Fruit fly (Drosophila melanogaster): ENCODE data around the gene Pxn.

Pxn gene

dm6 chr3L:2584827-2585226, 45.0 kb downstream of the Pxn start:
- TF ChIP-seq CG1621 (tag; optimal IDR thresholded peaks at IDR 0.05) (no peak), CG6854 (GFP tag; optimal IDR thresholded peaks at IDR 0.05) (peak; percentile 31), fkh (GFP tag; optimal IDR thresholded peaks at IDR 0.05) (no peak), Ets96B (tag; optimal IDR thresholded peaks at IDR 0.05) (no peak)

dm6 chr3L:2584119-2584805, 45.6 kb downstream of the Pxn start:
- TF ChIP-seq Hr38 (GFP tag; optimal IDR thresholded peaks at IDR 0.05) (no peak), ss (GFP tag; optimal IDR thresholded peaks at IDR 0.05) (peak; percentile 68 to 80), pdm3 (GFP tag; optimal IDR thresholded peaks at IDR 0.05) (peak; percentile 85), spab (GFP tag; optimal IDR thresholded peaks at IDR 0.05) (peak; percentile 81), dsx (GFP tag; optimal IDR thresholded peaks at IDR 0.05; ENCODE audit: poor library complexity, severe bottlenecking) (peak; percentile 69), acj6 (GFP tag; optimal IDR thresholded peaks at IDR 0.05) (peak; percentile 75), Met (GFP tag; optimal IDR thresholded peaks at IDR 0.05) (peak; percentile 61), fd59A (GFP tag; optimal IDR thresholded peaks at IDR 0.05) (peak; percentile 84), dac (GFP tag; optimal IDR thresholded peaks at IDR 0.05) (peak; percentile 69), topi (GFP tag; optimal IDR thresholded peaks at IDR 0.05) (peak; percentile 57), cyc (GFP tag; optimal IDR thresholded peaks at IDR 0.05) (peak; percentile 47), Ets96B (tag; optimal IDR thresholded peaks at IDR 0.05) (peak; percentile 85), eg (GFP tag; IDR thresholded peaks at IDR 0.05) (peak; percentile 72), CG11294 (GFP tag; IDR thresholded peaks at IDR 0.05) (peak; percentile 64; the same call in 1 of the 2 replicates), CG4318 (GFP tag; optimal IDR thresholded peaks at IDR 0.05) (peak; percentile 85), CG8632 (GFP tag; optimal IDR thresholded peaks at IDR 0.05) (peak; percentile 67), Sox14 (GFP tag; optimal IDR thresholded peaks at IDR 0.05) (peak; percentile 83), lz (GFP tag; optimal IDR thresholded peaks at IDR 0.05) (peak; percentile 59), CG7368 (GFP tag; optimal IDR thresholded peaks at IDR 0.05) (peak; percentile 41), achi (GFP tag; optimal IDR thresholded peaks at IDR 0.05) (peak; percentile 80), Blimp-1 (GFP tag; optimal IDR thresholded peaks at IDR 0.05) (peak; percentile 21), Ets21C (GFP tag; optimal IDR thresholded peaks at IDR 0.05) (peak; percentile 7), Eip75B (GFP tag; optimal IDR thresholded peaks at IDR 0.05) (peak; percentile 78), Gug (GFP tag; IDR thresholded peaks at IDR 0.05) (peak; percentile 71), Smox (GFP tag; optimal IDR thresholded peaks at IDR 0.05) (peak; percentile 52), Eip93F (GFP tag; optimal IDR thresholded peaks at IDR 0.05) (no peak), CG10631 (GFP tag; optimal IDR thresholded peaks at IDR 0.05) (peak; percentile 83), CG32006 (GFP tag; optimal IDR thresholded peaks at IDR 0.05) (peak; percentile 95), CG6854 (GFP tag; optimal IDR thresholded peaks at IDR 0.05) (no peak), CG11762 (GFP tag; optimal IDR thresholded peaks at IDR 0.05; ENCODE audit: insufficient read depth) (peak; percentile 72), Hr4 (GFP tag; optimal IDR thresholded peaks at IDR 0.05) (peak; percentile 90), CG8319 (GFP tag; optimal IDR thresholded peaks at IDR 0.05) (peak; percentile 43), Sox102F (GFP tag; optimal IDR thresholded peaks at IDR 0.05) (peak; percentile 22), Lpt (GFP tag; optimal IDR thresholded peaks at IDR 0.05) (peak; percentile 66), CG6792 (GFP tag; optimal IDR thresholded peaks at IDR 0.05) (peak; percentile 68), CG8119 (GFP tag; IDR thresholded peaks at IDR 0.05) (peak; percentile 91), net (GFP tag; optimal IDR thresholded peaks at IDR 0.05) (peak; percentile 82), CG6808 (GFP tag; optimal IDR thresholded peaks at IDR 0.05) (peak; percentile 83), CG3032 (tag; optimal IDR thresholded peaks at IDR 0.05) (peak; percentile 88), CG16779 (tag; optimal IDR thresholded peaks at IDR 0.05) (peak; percentile 67), CG11902 (GFP tag; optimal IDR thresholded peaks at IDR 0.05) (peak; percentile 22), fd85E (GFP tag; optimal IDR thresholded peaks at IDR 0.05) (no peak), CG15336 (GFP tag; IDR thresholded peaks at IDR 0.05) (peak; percentile 89), CG9139 (GFP tag; optimal IDR thresholded peaks at IDR 0.05) (peak; percentile 81), CG31627 (GFP tag; optimal IDR thresholded peaks at IDR 0.05) (peak; percentile 40), CG10669 (GFP tag; optimal IDR thresholded peaks at IDR 0.05) (peak; percentile 85)
